Worm (Caenorhabditis elegans) whole organism, midembryonic: ENCODE measurements around the gene inx-11.

Experiments
- T22C8.4 ChIP-seq: fragments of 200-800 bp; sonication (Bioruptor generic); IDR thresholded peaks from 2 replicates; pipeline ENCODE4 v1.3.6; 2022; ENCODE audit warnings: missing genetic modification characterization, missing compliant biosample characterization
- cog-1 ChIP-seq: sonication (generic microtip); optimal IDR thresholded peaks from 2 replicates; lab custom pipeline; 2016; ENCODE audit warnings: missing genetic modification characterization, missing compliant biosample characterization
- flt-1 ChIP-seq: fragments of 200-800 bp; sonication (Bioruptor generic); IDR thresholded peaks from 2 replicates; pipeline ENCODE4 v1.3.6; 2022; ENCODE audit warnings: missing genetic modification characterization, missing compliant biosample characterization
- klf-2 ChIP-seq: fragments of 200-800 bp; sonication (Bioruptor generic); conservative IDR thresholded peaks from 2 replicates; pipeline ENCODE4 v1.3.6; 2022; ENCODE audit warnings: missing genetic modification reagents, missing genetic modification characterization, missing compliant biosample characterization
- med-1 ChIP-seq: sonication (generic microtip); optimal IDR thresholded peaks from 2 replicates; lab custom pipeline; 2017; ENCODE audit warnings: missing genetic modification characterization, mild to moderate bottlenecking, missing compliant biosample characterization, antibody characterized with exemption, missing genetic modification reagents; ENCODE audit not compliant: insufficient read depth
- ref-1 ChIP-seq: fragments of 200-800 bp; sonication (Bioruptor generic); conservative IDR thresholded peaks from 2 replicates; pipeline ENCODE4 v1.3.6; 2022; ENCODE audit warnings: missing genetic modification reagents, missing genetic modification characterization, missing compliant biosample characterization
- tab-1 ChIP-seq: fragments of 200-800 bp; sonication (Bioruptor generic); IDR thresholded peaks from 2 replicates; pipeline ENCODE4 v1.3.6; 2022; ENCODE audit warnings: missing genetic modification characterization, missing compliant biosample characterization
- ztf-23 ChIP-seq: fragments of 200-800 bp; sonication (Bioruptor generic); IDR thresholded peaks from 2 replicates; pipeline ENCODE4 v1.3.6; 2022; ENCODE audit warnings: missing genetic modification reagents, missing genetic modification characterization, missing compliant biosample characterization
- ztf-29 ChIP-seq: fragments of 200-800 bp; sonication (Bioruptor generic); IDR thresholded peaks from 2 replicates; pipeline ENCODE4 v1.3.6; 2022; ENCODE audit warnings: missing genetic modification reagents, missing genetic modification characterization, missing compliant biosample characterization

The inx-11 gene

DNA sequence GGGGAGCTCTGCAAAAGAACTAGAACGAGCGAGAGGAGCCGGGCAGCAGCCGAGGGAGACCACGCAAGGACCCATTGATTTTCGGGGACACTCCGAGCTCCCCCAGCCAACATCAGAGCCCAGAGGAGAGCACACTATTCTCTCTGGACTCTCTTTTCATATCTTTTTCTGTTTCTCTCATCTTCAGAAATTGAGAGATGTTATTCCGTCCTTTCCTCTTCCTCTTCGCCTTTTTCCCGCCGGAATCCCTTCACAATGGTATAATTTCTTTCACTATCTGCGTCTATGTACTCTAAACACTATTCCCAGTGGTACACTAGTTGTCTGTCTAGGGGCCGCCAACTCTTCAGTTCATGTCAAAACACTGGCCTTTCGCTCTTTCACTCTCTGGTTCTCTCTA lies 21.6 kb upstream of the inx-11 start:
- TF ChIP-seq flt-1: no peak
- TF ChIP-seq tab-1: no peak
- 0 out of 2 replicates have a peak, but pooled peaks have one; percentile 23 for TF ChIP-seq T22C8.4 (GFP tag; lab: Robert Waterston, UW)
- TF ChIP-seq ref-1 (GFP tag; lab: Robert Waterston, UW): no peak
- TF ChIP-seq cog-1 (tag; lab: Kevin White, UChicago): peak; percentile 87

DNA sequence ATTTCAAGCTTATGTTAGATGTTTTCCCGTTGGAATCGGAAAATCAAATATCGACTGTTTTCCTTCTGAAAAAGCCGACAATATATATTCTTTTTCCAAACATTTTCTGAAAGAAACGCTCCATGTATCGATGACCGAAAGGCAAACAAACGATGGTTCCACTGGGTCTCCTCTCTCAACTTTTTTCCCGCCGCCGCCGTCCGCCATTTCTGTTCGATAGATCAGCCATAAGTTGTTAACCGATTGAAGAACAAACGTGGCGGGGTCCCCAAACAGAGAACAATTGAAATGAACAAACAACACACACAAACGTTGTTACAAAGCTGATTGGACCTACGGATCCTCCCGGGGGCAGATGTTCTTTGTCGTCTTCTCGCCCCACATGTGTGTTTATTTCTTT lies 20.4 kb upstream of the inx-11 start:
- no peak for TF ChIP-seq T22C8.4 (GFP tag; lab: Robert Waterston, UW)
- TF ChIP-seq med-1 (GFP tag; lab: Kevin White, UChicago): no peak
- TF ChIP-seq cog-1 (tag; lab: Kevin White, UChicago): no peak
- TF ChIP-seq tab-1: no peak
- TF ChIP-seq ztf-29 (GFP tag; lab: Robert Waterston, UW): no peak
- no peak for TF ChIP-seq ztf-23 (GFP tag; lab: Robert Waterston, UW)
- TF ChIP-seq flt-1: no peak
- no peak for TF ChIP-seq ref-1 (GFP tag; lab: Robert Waterston, UW)
- TF ChIP-seq klf-2 (GFP tag; lab: Robert Waterston, UW): no peak

ce11 chrV:12467755-12468154 lies 19.3 kb upstream of the inx-11 start:
- no peak for TF ChIP-seq tab-1
- TF ChIP-seq flt-1: no peak
- no peak for TF ChIP-seq cog-1 (tag; lab: Kevin White, UChicago)
- TF ChIP-seq ztf-29 (GFP tag; lab: Robert Waterston, UW): no peak
- TF ChIP-seq med-1 (GFP tag; lab: Kevin White, UChicago): no peak
- no peak for TF ChIP-seq T22C8.4 (GFP tag; lab: Robert Waterston, UW)
- TF ChIP-seq ztf-23 (GFP tag; lab: Robert Waterston, UW): no peak
- no peak for TF ChIP-seq ref-1 (GFP tag; lab: Robert Waterston, UW)
- TF ChIP-seq klf-2 (GFP tag; lab: Robert Waterston, UW): no peak

ce11 chrV:12468363-12468762 lies 18.7 kb upstream of the inx-11 start, which contains the start of gene F28C1.3:
Gene F28C1.3, plus strand, starts transcription at chrV:12468663.
- TF ChIP-seq ztf-29 (GFP tag; lab: Robert Waterston, UW) (no peak), cog-1 (tag; lab: Kevin White, UChicago) (no peak), med-1 (GFP tag; lab: Kevin White, UChicago) (no peak), ref-1 (GFP tag; lab: Robert Waterston, UW) (no peak), ztf-23 (GFP tag; lab: Robert Waterston, UW) (no peak), tab-1 (no peak), flt-1 (no peak), klf-2 (GFP tag; lab: Robert Waterston, UW) (no peak)

DNA sequence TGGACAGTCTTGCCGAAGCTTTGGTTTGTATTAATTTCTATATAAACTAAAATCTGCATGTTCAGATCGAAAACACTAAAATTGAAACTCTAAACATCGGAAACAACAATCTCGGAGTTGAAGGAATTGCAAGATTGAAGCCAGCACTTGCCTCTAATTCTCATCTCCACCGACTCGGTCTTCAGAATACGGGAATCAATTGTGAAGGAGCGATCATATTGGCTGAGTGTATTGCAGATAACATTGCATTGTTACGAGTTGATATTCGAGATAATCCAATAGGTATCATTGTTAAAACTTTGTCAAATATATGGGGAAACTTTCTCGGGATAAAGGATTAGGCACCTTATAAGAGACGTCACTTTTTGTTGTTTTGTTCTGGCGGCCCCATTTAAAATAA lies 16.7 kb upstream of the inx-11 start:
- TF ChIP-seq klf-2 (GFP tag; lab: Robert Waterston, UW) (no peak), cog-1 (tag; lab: Kevin White, UChicago) (no peak), tab-1 (no peak), ztf-29 (GFP tag; lab: Robert Waterston, UW) (no peak), flt-1 (no peak), ref-1 (GFP tag; lab: Robert Waterston, UW) (no peak), ztf-23 (GFP tag; lab: Robert Waterston, UW) (no peak), med-1 (GFP tag; lab: Kevin White, UChicago) (no peak), T22C8.4 (GFP tag; lab: Robert Waterston, UW) (no peak)

DNA sequence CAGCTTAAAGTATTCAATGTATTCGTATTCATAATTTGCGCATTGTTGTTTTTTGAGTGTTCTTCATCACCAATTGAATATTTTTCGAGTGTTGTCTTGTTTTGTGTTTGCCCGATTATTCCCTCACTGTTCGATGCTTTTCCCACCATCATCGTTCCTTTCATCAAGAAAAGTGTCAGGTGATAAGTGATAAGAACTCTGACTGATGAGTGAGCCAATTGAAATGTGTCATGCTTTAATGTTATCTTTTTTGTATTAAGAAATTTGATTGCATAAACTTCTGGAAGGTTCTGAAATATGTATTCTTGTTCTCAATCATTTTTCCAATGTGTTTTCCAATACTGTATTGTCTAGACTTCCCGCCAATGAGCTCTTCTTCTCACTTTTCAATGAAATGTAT lies 11.7 kb upstream of the inx-11 start:
- TF ChIP-seq ztf-23 (GFP tag; lab: Robert Waterston, UW): no peak
- no peak for TF ChIP-seq flt-1
- no peak for TF ChIP-seq tab-1
- no peak for TF ChIP-seq ref-1 (GFP tag; lab: Robert Waterston, UW)
- TF ChIP-seq T22C8.4 (GFP tag; lab: Robert Waterston, UW): no peak
- no peak for TF ChIP-seq med-1 (GFP tag; lab: Kevin White, UChicago)
- TF ChIP-seq ztf-29 (GFP tag; lab: Robert Waterston, UW): no peak
- no peak for TF ChIP-seq klf-2 (GFP tag; lab: Robert Waterston, UW)
- no peak for TF ChIP-seq cog-1 (tag; lab: Kevin White, UChicago)

DNA sequence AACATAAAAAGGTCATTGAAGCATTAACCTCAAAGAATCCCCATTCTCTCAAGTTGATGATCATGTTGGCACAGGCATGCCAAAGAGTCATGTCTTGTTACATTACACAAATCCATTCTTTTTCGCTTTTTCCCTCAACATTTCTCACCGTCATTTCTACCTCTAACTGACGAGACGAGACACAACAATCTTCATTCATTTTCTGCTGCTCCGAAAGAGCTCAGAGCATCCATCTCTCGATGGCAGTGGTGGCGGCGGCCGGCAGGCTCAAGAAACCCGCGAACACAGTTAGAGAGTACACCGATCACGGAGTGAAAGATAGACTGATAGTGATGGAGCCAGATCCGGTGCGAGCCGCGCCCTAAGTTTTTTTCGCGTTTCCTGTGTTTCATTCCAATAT lies 9.9 kb upstream of the inx-11 start:
- TF ChIP-seq cog-1 (tag; lab: Kevin White, UChicago): no peak
- no peak for TF ChIP-seq ztf-29 (GFP tag; lab: Robert Waterston, UW)
- TF ChIP-seq klf-2 (GFP tag; lab: Robert Waterston, UW): no peak
- no peak for TF ChIP-seq ref-1 (GFP tag; lab: Robert Waterston, UW)
- TF ChIP-seq tab-1: no peak
- no peak for TF ChIP-seq ztf-23 (GFP tag; lab: Robert Waterston, UW)
- no peak for TF ChIP-seq flt-1
- no peak for TF ChIP-seq T22C8.4 (GFP tag; lab: Robert Waterston, UW)
- no peak for TF ChIP-seq med-1 (GFP tag; lab: Kevin White, UChicago)

- TF ChIP-seq tab-1 (no peak), T22C8.4 (GFP tag; lab: Robert Waterston, UW) (no peak), cog-1 (tag; lab: Kevin White, UChicago) (no peak), klf-2 (GFP tag; lab: Robert Waterston, UW) (no peak), med-1 (GFP tag; lab: Kevin White, UChicago) (no peak), flt-1 (no peak), ref-1 (GFP tag; lab: Robert Waterston, UW) (no peak), ztf-23 (GFP tag; lab: Robert Waterston, UW) (no peak), ztf-29 (GFP tag; lab: Robert Waterston, UW) (no peak)
Observed at ce11 chrV:12478111-12478510, 8.9 kb upstream of the inx-11 start, which contains the start of gene atn-1. Gene atn-1, plus strand, starts transcription at chrV:12478411.

- no peak for TF ChIP-seq T22C8.4 (GFP tag; lab: Robert Waterston, UW)
- no peak for TF ChIP-seq flt-1
- no peak for TF ChIP-seq ztf-29 (GFP tag; lab: Robert Waterston, UW)
- TF ChIP-seq med-1 (GFP tag; lab: Kevin White, UChicago): no peak
Observed at ce11 chrV:12478990-12479389, 8.0 kb upstream of the inx-11 start.

ce11 chrV:12484585-12484984 lies 2.4 kb upstream of the inx-11 start, which contains the start of gene srt-39:
Gene srt-39, plus strand, starts transcription at chrV:12484885.
- TF ChIP-seq klf-2 (GFP tag; lab: Robert Waterston, UW): no peak
- TF ChIP-seq med-1 (GFP tag; lab: Kevin White, UChicago): no peak
- no peak for TF ChIP-seq flt-1
- TF ChIP-seq ztf-29 (GFP tag; lab: Robert Waterston, UW): no peak
- TF ChIP-seq ztf-23 (GFP tag; lab: Robert Waterston, UW): no peak
- no peak for TF ChIP-seq ref-1 (GFP tag; lab: Robert Waterston, UW)
- no peak for TF ChIP-seq cog-1 (tag; lab: Kevin White, UChicago)
- TF ChIP-seq tab-1: no peak
- TF ChIP-seq T22C8.4 (GFP tag; lab: Robert Waterston, UW): no peak
